Fruit fly (Drosophila melanogaster) whole organism, prepupa: ENCODE results near the gene CG3386.

ENCODE experiments used
- Blimp-1 ChIP-seq: fragments of 200-800 bp; sonication (Bioruptor generic); optimal IDR thresholded peaks from 3 replicates; lab custom pipeline; 2017; ENCODE audit warnings: missing biosample characterization, missing genetic modification characterization, mild to moderate bottlenecking, moderate library complexity, missing genetic modification reagents
- CG10631 ChIP-seq: fragments of 200-800 bp; sonication (Bioruptor generic); optimal IDR thresholded peaks from 2 replicates; lab custom pipeline; 2016; ENCODE audit warnings: missing biosample characterization, missing genetic modification characterization
- CG10669 ChIP-seq: fragments of 200-800 bp; sonication (Bioruptor generic); optimal IDR thresholded peaks from 3 replicates; lab custom pipeline; 2018; ENCODE audit warnings: missing biosample characterization, mild to moderate bottlenecking, missing genetic modification characterization, moderate library complexity
- CG11294 ChIP-seq: fragments of 200-800 bp; sonication (Bioruptor generic); IDR thresholded peaks from 2 replicates; pipeline ENCODE4 v1.3.6; 2022; ENCODE audit warnings: missing biosample characterization, missing genetic modification characterization
- CG11762 ChIP-seq: fragments of 200-800 bp; sonication (Bioruptor generic); optimal IDR thresholded peaks from 3 replicates; lab custom pipeline; 2016; ENCODE audit warnings: missing biosample characterization, missing genetic modification characterization; ENCODE audit not compliant: insufficient read depth
- CG11902 ChIP-seq: fragments of 200-800 bp; sonication (Bioruptor generic); optimal IDR thresholded peaks from 3 replicates; lab custom pipeline; 2016; ENCODE audit warnings: missing biosample characterization, missing genetic modification characterization
- CG15336 ChIP-seq: fragments of 200-800 bp; sonication (Bioruptor generic); IDR thresholded peaks from 2 replicates; pipeline ENCODE4 v1.3.6; 2022; ENCODE audit warnings: missing biosample characterization, missing genetic modification characterization
- CG1621 ChIP-seq: fragments of 200-800 bp; sonication (Bioruptor generic); optimal IDR thresholded peaks from 3 replicates; lab custom pipeline; 2018; ENCODE audit warnings: missing biosample characterization, mild to moderate bottlenecking, missing genetic modification characterization
- CG3032 ChIP-seq: fragments of 200-800 bp; optimal IDR thresholded peaks from 2 replicates; lab custom pipeline; 2019; ENCODE audit warnings: missing biosample characterization, mild to moderate bottlenecking, missing genetic modification characterization, moderate library complexity
- CG32006 ChIP-seq: fragments of 200-800 bp; sonication (Bioruptor generic); optimal IDR thresholded peaks from 3 replicates; lab custom pipeline; 2017; ENCODE audit warnings: missing biosample characterization, mild to moderate bottlenecking, missing genetic modification characterization
- CG34406 ChIP-seq: fragments of 200-800 bp; sonication (Bioruptor generic); optimal IDR thresholded peaks from 3 replicates; lab custom pipeline; 2016; ENCODE audit warnings: missing biosample characterization, missing genetic modification characterization
- CG3919 ChIP-seq: fragments of 200-800 bp; sonication (Bioruptor generic); optimal IDR thresholded peaks from 3 replicates; lab custom pipeline; 2016; ENCODE audit warnings: missing biosample characterization, missing genetic modification characterization
- CG6163 ChIP-seq: fragments of 200-800 bp; sonication (Bioruptor generic); IDR thresholded peaks from 3 replicates; pipeline ENCODE4 v1.3.6; 2022; ENCODE audit warnings: missing biosample characterization, missing genetic modification characterization
- CG6276 ChIP-seq: fragments of 200-800 bp; sonication (Bioruptor generic); optimal IDR thresholded peaks from 2 replicates; lab custom pipeline; 2017; ENCODE audit warnings: missing biosample characterization, mild to moderate bottlenecking, missing genetic modification characterization
- CG6792 ChIP-seq: fragments of 200-800 bp; sonication (Bioruptor generic); optimal IDR thresholded peaks from 3 replicates; lab custom pipeline; 2016; ENCODE audit warnings: missing biosample characterization, missing genetic modification characterization
- CG6808 ChIP-seq: fragments of 200-800 bp; sonication (Bioruptor generic); optimal IDR thresholded peaks from 3 replicates; lab custom pipeline; 2017; ENCODE audit warnings: missing biosample characterization, missing genetic modification characterization, mild to moderate bottlenecking, moderate library complexity, missing genetic modification reagents
- CG6854 ChIP-seq: fragments of 200-800 bp; sonication (Bioruptor generic); optimal IDR thresholded peaks from 2 replicates; lab custom pipeline; 2017; ENCODE audit warnings: missing biosample characterization, mild to moderate bottlenecking, missing genetic modification characterization
- CG8119 ChIP-seq: fragments of 200-800 bp; sonication (Bioruptor generic); IDR thresholded peaks from 3 replicates; pipeline ENCODE4 v1.3.6; 2022; ENCODE audit warnings: missing biosample characterization, missing genetic modification characterization
- CG8319 ChIP-seq: fragments of 200-800 bp; sonication (Bioruptor generic); optimal IDR thresholded peaks from 3 replicates; lab custom pipeline; 2016; ENCODE audit warnings: missing biosample characterization, missing genetic modification characterization
- CG8632 ChIP-seq: fragments of 200-800 bp; sonication (Bioruptor generic); optimal IDR thresholded peaks from 3 replicates; lab custom pipeline; 2016; ENCODE audit warnings: missing biosample characterization, missing genetic modification characterization
- Eip75B ChIP-seq: fragments of 200-800 bp; sonication (Bioruptor generic); optimal IDR thresholded peaks from 3 replicates; lab custom pipeline; 2016; ENCODE audit warnings: missing biosample characterization, missing genetic modification characterization
- Eip78C ChIP-seq: fragments of 200-800 bp; sonication (Bioruptor generic); peaks from one replicate; lab custom pipeline; 2016; ENCODE audit warnings: missing biosample characterization, missing genetic modification characterization
- Eip93F ChIP-seq: fragments of 200-800 bp; sonication (Bioruptor generic); optimal IDR thresholded peaks from 2 replicates; lab custom pipeline; 2016; ENCODE audit warnings: missing biosample characterization, mild to moderate bottlenecking, missing genetic modification characterization
- Ets21C ChIP-seq: fragments of 200-800 bp; sonication (Bioruptor generic); optimal IDR thresholded peaks from 3 replicates; lab custom pipeline; 2016; ENCODE audit warnings: missing biosample characterization, missing genetic modification characterization
- Ets96B ChIP-seq: fragments of 200-800 bp; optimal IDR thresholded peaks from 2 replicates; lab custom pipeline; 2019; ENCODE audit warnings: missing biosample characterization, mild to moderate bottlenecking, missing genetic modification characterization, moderate library complexity
- Gug ChIP-seq: fragments of 200-800 bp; sonication (Bioruptor generic); IDR thresholded peaks from 2 replicates; pipeline ENCODE4 v1.3.6; 2022; ENCODE audit warnings: missing biosample characterization, missing genetic modification characterization
- Hr38 ChIP-seq: sonication (Bioruptor generic); optimal IDR thresholded peaks from 2 replicates; lab custom pipeline; 2016; ENCODE audit warnings: missing biosample characterization, missing genetic modification characterization
- Hr39 ChIP-seq: fragments of 200-800 bp; sonication (Bioruptor generic); optimal IDR thresholded peaks from 2 replicates; lab custom pipeline; 2016; ENCODE audit warnings: missing biosample characterization, missing genetic modification characterization
- Hr4 ChIP-seq: fragments of 200-800 bp; sonication (Bioruptor generic); optimal IDR thresholded peaks from 3 replicates; lab custom pipeline; 2016; ENCODE audit warnings: missing biosample characterization, missing genetic modification characterization
- Met ChIP-seq: fragments of 200-800 bp; sonication (Bioruptor generic); optimal IDR thresholded peaks from 3 replicates; lab custom pipeline; 2016; ENCODE audit warnings: missing biosample characterization, missing genetic modification characterization
- OdsH ChIP-seq: fragments of 200-800 bp; sonication (Bioruptor generic); optimal IDR thresholded peaks from 3 replicates; lab custom pipeline; 2016; ENCODE audit warnings: missing biosample characterization, missing genetic modification characterization
- Smox ChIP-seq: fragments of 200-800 bp; sonication (Bioruptor generic); optimal IDR thresholded peaks from 3 replicates; lab custom pipeline; 2016; ENCODE audit warnings: missing biosample characterization, missing genetic modification characterization
- Sox102F ChIP-seq: fragments of 200-800 bp; sonication (Bioruptor generic); optimal IDR thresholded peaks from 2 replicates; lab custom pipeline; 2016; ENCODE audit warnings: missing biosample characterization, mild to moderate bottlenecking, missing genetic modification characterization
- Sox14 ChIP-seq: fragments of 200-800 bp; sonication (Bioruptor generic); optimal IDR thresholded peaks from 3 replicates; lab custom pipeline; 2016; ENCODE audit warnings: missing biosample characterization, missing genetic modification characterization
- Sox15 ChIP-seq: fragments of 200-800 bp; sonication (Bioruptor generic); optimal IDR thresholded peaks from 3 replicates; lab custom pipeline; 2016; ENCODE audit warnings: missing biosample characterization, missing genetic modification characterization
- acj6 ChIP-seq: fragments of 200-800 bp; sonication (Bioruptor generic); optimal IDR thresholded peaks from 3 replicates; lab custom pipeline; 2016; ENCODE audit warnings: missing biosample characterization, missing genetic modification characterization
- cyc ChIP-seq: fragments of 200-800 bp; sonication (Bioruptor generic); optimal IDR thresholded peaks from 3 replicates; lab custom pipeline; 2016; ENCODE audit warnings: missing biosample characterization, missing genetic modification characterization
- dac ChIP-seq: fragments of 200-800 bp; sonication (Bioruptor generic); optimal IDR thresholded peaks from 2 replicates; lab custom pipeline; 2017; ENCODE audit warnings: missing biosample characterization, mild to moderate bottlenecking, missing genetic modification characterization
- eg ChIP-seq: fragments of 200-800 bp; sonication (Bioruptor generic); IDR thresholded peaks from 3 replicates; pipeline ENCODE4 v1.3.6; 2022; ENCODE audit warnings: missing biosample characterization, missing genetic modification characterization
- esn ChIP-seq: fragments of 200-800 bp; sonication (Bioruptor generic); optimal IDR thresholded peaks from 2 replicates; lab custom pipeline; 2016; ENCODE audit warnings: missing biosample characterization, mild to moderate bottlenecking, missing genetic modification characterization, moderate library complexity
- fd59A ChIP-seq: fragments of 200-800 bp; sonication (Bioruptor generic); optimal IDR thresholded peaks from 2 replicates; lab custom pipeline; 2017; ENCODE audit warnings: missing biosample characterization, mild to moderate bottlenecking, missing genetic modification characterization, missing genetic modification reagents
- fd85E ChIP-seq: fragments of 200-800 bp; sonication (Bioruptor generic); optimal IDR thresholded peaks from 3 replicates; lab custom pipeline; 2016; ENCODE audit warnings: missing biosample characterization, missing genetic modification characterization
- lz ChIP-seq: fragments of 200-800 bp; sonication (Bioruptor generic); optimal IDR thresholded peaks from 3 replicates; lab custom pipeline; 2016; ENCODE audit warnings: missing biosample characterization, missing genetic modification characterization
- net ChIP-seq: fragments of 200-800 bp; sonication (Bioruptor generic); optimal IDR thresholded peaks from 3 replicates; lab custom pipeline; 2016; ENCODE audit warnings: missing biosample characterization, missing genetic modification characterization
- salr ChIP-seq, 2 experiments: fragments of 200-800 bp; sonication (Bioruptor generic); optimal IDR thresholded peaks; 3 replicates each; lab custom pipeline; 2016 to 2018; ENCODE audit warnings: missing biosample characterization in 2 of 2, missing genetic modification characterization in 2 of 2, mild to moderate bottlenecking in 1 of 2
- spab ChIP-seq: fragments of 200-800 bp; sonication (Bioruptor generic); optimal IDR thresholded peaks from 2 replicates; lab custom pipeline; 2017; ENCODE audit warnings: missing biosample characterization, mild to moderate bottlenecking, missing genetic modification characterization, missing genetic modification reagents
- svp ChIP-seq: fragments of 200-800 bp; sonication (Bioruptor generic); peaks from one replicate; lab custom pipeline; 2016; ENCODE audit warnings: missing biosample characterization, missing genetic modification characterization
- topi ChIP-seq: fragments of 200-800 bp; sonication (Bioruptor generic); optimal IDR thresholded peaks from 3 replicates; lab custom pipeline; 2016; ENCODE audit warnings: missing biosample characterization, missing genetic modification characterization
- vri ChIP-seq: fragments of 200-800 bp; sonication (Bioruptor generic); optimal IDR thresholded peaks from 3 replicates; lab custom pipeline; 2016; ENCODE audit warnings: missing biosample characterization, mild to moderate bottlenecking, missing genetic modification characterization

Gene CG3386

DNA sequence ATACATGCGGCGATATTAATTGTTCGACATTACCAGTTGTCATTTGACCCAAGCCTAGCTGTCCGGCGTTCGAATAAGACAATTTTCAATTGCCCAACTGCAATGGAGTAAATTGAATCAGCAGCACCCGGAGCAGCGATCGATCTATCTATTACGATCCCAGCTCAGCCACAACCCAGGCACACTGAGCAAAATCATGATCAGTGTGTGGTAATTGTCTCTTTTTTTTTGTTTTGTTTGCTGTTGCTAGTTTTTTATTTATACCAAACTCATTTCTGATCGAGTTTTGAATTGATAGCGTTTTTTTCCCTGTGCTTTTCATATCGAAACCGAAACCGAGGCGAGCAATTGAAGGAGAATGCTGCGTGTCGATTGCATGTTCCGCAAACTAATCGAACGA, 39.6 kb upstream of the CG3386 start (continued):
- TF ChIP-seq CG10631 (GFP tag; lab: Kevin White, UChicago) = no peak
- no peak for TF ChIP-seq Sox14 (GFP tag; lab: Kevin White, UChicago)
- TF ChIP-seq Met (GFP tag; lab: Kevin White, UChicago) = no peak
- TF ChIP-seq CG34406 (GFP tag; lab: Kevin White, UChicago) = no peak
- TF ChIP-seq Eip93F (GFP tag; lab: Kevin White, UChicago) = no peak
- 0 out of 3 replicates have a peak, but pooled peaks have one; percentile 18 for TF ChIP-seq CG8119 (GFP tag; lab: Robert Waterston, UW)
- peak; percentile 32; the same call in 1 of the 2 replicates for TF ChIP-seq CG11294 (GFP tag; lab: Robert Waterston, UW)
- no peak for TF ChIP-seq cyc
- TF ChIP-seq CG32006 (GFP tag; lab: Kevin White, UChicago) = no peak
- TF ChIP-seq Hr4 (GFP tag; lab: Kevin White, UChicago) = peak; percentile 30
- TF ChIP-seq Smox (GFP tag; lab: Kevin White, UChicago) = no peak
- no peak for TF ChIP-seq CG11902 (GFP tag; lab: Kevin White, UChicago)
- no peak for TF ChIP-seq CG8632 (GFP tag; lab: Kevin White, UChicago)
- TF ChIP-seq, all 60 proteins: peak for 9

DNA sequence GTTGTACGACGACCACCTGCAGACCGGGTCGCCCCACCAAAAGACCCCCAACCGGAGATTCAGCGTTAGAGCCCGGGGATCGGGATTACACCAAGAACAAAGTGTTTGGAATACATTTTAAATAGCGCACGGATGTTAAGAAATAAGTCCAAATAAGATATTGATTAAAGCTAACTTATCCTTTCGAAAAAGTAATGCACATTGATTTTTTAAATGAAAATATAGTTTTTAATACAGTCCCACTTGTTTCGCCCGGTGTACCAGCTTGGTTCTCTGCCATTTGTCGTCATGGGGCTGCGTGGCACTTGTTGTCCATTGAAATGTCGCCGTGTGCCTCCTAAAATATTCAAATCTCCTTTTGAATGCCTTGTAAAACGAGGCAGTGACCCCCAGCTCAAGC, 38.8 kb upstream of the CG3386 start:
- TF ChIP-seq CG6808 (GFP tag; lab: Kevin White, UChicago) (no peak), CG8319 (GFP tag; lab: Kevin White, UChicago) (no peak), esn (GFP tag; lab: Kevin White, UChicago) (peak; percentile 6), CG32006 (GFP tag; lab: Kevin White, UChicago) (peak; percentile 82), OdsH (peak; percentile 40), CG3919 (GFP tag; lab: Kevin White, UChicago) (peak; percentile 41), CG6163 (peak; percentile 83; the same call in 2 of the 3 replicates), acj6 (peak; percentile 21), Met (GFP tag; lab: Kevin White, UChicago) (no peak), lz (GFP tag; lab: Kevin White, UChicago) (peak; percentile 8), Hr38 (GFP tag; lab: Kevin White, UChicago) (no peak), Eip75B (GFP tag; lab: Kevin White, UChicago) (peak; percentile 40), CG11762 (GFP tag; lab: Kevin White, UChicago) (no peak), CG6792 (no peak), Hr39 (GFP tag; lab: Kevin White, UChicago) (no peak), Gug (GFP tag; lab: Robert Waterston, UW) (peak; percentile 66), CG6854 (GFP tag; lab: Kevin White, UChicago) (no peak), CG15336 (peak; percentile 87), Smox (GFP tag; lab: Kevin White, UChicago) (no peak), CG11294 (GFP tag; lab: Robert Waterston, UW) (peak; percentile 65), Sox15 (GFP tag; lab: Kevin White, UChicago) (no peak), CG34406 (GFP tag; lab: Kevin White, UChicago) (no peak), CG8632 (GFP tag; lab: Kevin White, UChicago) (no peak), svp (GFP tag; lab: Kevin White, UChicago) (no peak), Ets21C (GFP tag; lab: Kevin White, UChicago) (no peak), Eip78C (peak; percentile 38), salr (GFP tag; optimal IDR thresholded peaks at IDR 0.05; lab: Kevin White, UChicago) (peak in 1 of 2 experiments; percentile 57), CG3032 (tag; lab: Kevin White, UChicago) (no peak), dac (GFP tag; lab: Kevin White, UChicago) (peak; percentile 56), CG10631 (GFP tag; lab: Kevin White, UChicago) (peak; percentile 66), CG6276 (peak; percentile 39), Sox14 (GFP tag; lab: Kevin White, UChicago) (peak; percentile 21), fd59A (GFP tag; lab: Kevin White, UChicago) (no peak), Eip93F (GFP tag; lab: Kevin White, UChicago) (no peak), Blimp-1 (GFP tag; lab: Kevin White, UChicago) (no peak), CG10669 (no peak), topi (no peak), Sox102F (no peak), net (GFP tag; lab: Kevin White, UChicago) (no peak), CG11902 (GFP tag; lab: Kevin White, UChicago) (no peak), vri (GFP tag; lab: Kevin White, UChicago) (no peak), spab (GFP tag; lab: Kevin White, UChicago) (no peak), fd85E (GFP tag; lab: Kevin White, UChicago) (no peak), Ets96B (tag; lab: Kevin White, UChicago) (no peak), CG1621 (tag; lab: Kevin White, UChicago) (no peak), eg (GFP tag; lab: Robert Waterston, UW) (peak; percentile 83)
